Worm (Caenorhabditis elegans) whole organism, L2 larva: ENCODE data around the gene gpa-1.

ENCODE experiments used
- dmd-4 ChIP-seq: sonication (generic microtip); optimal IDR thresholded peaks from 2 replicates; lab custom pipeline; 2017; ENCODE audit warnings: missing biosample characterization, missing genetic modification characterization
- lin-11 ChIP-seq: fragments of 150-350 bp; sonication (generic microtip); optimal IDR thresholded peaks from 2 replicates; lab custom pipeline; 2014; ENCODE audit warnings: missing biosample characterization, missing genetic modification characterization, inconsistent platforms, mixed read lengths
- zag-1 ChIP-seq: fragments of 150-350 bp; optimal IDR thresholded peaks from 2 replicates; lab custom pipeline; 2014; ENCODE audit warnings: missing biosample characterization, missing genetic modification characterization

- TF ChIP-seq zag-1 (tag; lab: Kevin White, UChicago) (no peak), lin-11 (no peak), dmd-4 (no peak)
Observed at ce11 chrV:11134296-11134695, 43.2 kb downstream of the gpa-1 start, which contains the start of gene glb-3.
